Fruit fly (Drosophila melanogaster): ENCODE data around the gene CG6163.

CG6163 gene

DNA sequence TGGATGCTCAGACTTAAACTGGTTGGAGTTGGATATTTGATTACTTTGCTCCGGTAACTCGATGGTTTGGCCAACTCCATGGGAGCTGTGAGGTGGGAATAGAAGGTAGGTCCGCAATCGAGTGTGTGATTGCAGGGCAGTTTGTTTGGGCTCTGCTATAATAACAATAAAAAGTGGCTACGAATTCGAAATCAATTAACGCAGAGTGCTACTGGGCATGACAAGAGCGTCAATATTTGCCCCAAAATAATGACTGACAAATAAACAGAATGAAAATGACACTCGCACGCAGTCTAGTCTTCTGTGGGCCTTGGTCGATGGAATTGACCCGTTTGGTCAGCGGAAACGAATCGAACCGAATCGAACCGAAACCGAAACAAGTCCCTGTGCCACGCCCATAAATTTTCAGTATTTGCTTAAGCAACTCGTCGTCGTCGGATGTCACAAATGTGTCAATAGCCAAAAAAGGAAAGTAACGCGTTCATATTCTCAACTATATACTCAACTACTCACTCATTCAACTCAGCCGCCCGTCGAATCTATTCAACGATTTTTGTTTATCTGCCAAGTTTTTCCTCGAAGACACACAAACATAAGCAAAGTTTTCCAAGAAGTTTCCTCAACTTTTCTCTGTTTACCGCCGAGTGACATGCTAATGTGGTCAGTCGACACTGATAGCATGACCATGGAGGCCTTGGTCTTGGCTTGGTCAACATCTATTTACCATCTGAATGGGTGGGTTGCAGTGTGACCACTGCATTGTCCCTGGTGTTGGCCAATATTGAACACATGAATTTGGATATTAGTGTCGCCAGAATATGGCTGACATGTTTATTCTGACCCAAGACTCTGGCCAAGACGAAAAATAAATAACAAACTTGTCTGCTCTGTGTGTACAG is 9.0 kb downstream of the CG6163 start:
- TF ChIP-seq noc (tag; optimal IDR thresholded peaks at IDR 0.05): no peak

- TF ChIP-seq noc (tag; optimal IDR thresholded peaks at IDR 0.05): peak; percentile 40
Measured at dm6 chr3L:11354298-11354757, 10.4 kb downstream of the CG6163 start.

DNA sequence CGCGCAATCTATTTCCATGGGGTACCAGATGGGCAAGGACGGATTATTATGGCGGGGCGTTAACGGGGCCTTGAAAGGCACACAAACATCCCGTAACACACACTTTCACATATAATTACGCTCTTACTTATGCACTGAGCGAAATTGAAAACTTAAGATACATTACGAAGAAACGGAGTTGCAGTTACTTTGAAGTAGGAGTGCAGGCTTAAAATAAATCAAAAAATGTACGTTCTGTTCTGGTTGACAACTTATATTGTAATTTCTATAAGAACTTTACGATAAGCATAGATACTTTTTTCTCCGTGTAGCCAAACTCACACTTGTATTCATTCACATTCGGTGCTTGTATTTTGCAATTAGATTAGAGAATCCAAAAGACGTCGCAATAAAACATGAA is 11.7 kb downstream of the CG6163 start:
- peak; percentile 99 for TF ChIP-seq noc (tag; optimal IDR thresholded peaks at IDR 0.05)

- TF ChIP-seq noc (tag; optimal IDR thresholded peaks at IDR 0.05): no peak
Measured at dm6 chr3L:11351715-11352114, 13.0 kb downstream of the CG6163 start.

DNA sequence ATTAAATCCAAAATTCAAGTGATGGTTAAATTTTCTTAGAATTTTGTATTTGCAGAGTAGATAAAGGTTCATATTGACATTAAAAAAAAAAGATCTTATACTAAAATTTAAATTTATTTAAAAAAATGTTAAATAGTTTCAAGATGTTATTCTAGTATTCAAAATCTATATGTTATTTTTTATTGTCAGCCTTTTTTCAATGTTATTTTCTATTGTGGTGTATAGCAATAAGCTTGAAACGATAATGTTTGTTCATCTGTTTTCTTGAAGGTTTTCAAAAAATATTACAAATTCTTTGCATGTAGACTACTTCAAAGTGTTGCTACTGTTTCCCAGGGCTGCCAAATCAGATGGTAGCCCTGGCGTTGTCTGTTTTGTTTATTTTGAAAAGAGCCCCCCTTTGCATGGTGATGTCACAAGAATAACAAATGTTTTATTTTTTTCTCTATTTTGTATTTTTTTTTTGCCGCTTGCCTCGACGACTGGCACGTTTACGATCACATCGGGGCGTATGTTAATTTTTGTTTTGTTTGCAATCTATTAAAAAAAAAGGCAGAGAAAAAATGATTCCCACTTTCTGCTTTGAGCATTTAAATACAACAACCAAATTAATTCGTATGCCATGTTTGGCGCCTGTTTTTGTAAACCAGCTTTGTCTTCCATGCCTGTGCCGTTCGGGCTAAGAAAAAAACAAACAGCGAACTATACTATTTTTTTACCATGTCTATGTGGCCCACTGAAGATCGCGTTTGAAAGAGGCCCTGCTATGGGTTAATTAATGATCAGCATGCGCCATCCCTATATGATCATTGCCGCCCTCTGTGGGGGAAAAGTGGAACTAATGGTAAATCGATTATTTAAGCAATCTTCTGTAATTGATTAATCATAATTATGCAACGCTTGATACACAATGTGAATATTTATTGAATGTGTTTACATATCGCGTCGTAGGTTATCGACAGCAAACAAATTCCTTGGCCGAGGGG is 13.7 kb downstream of the CG6163 start:
- TF ChIP-seq noc (tag; optimal IDR thresholded peaks at IDR 0.05): peak; percentile 71

dm6 chr3L:11349908-11350405 is 14.7 kb downstream of the CG6163 start:
- TF ChIP-seq noc (tag; optimal IDR thresholded peaks at IDR 0.05): peak; percentile 97

dm6 chr3L:11348971-11349907 is 15.4 kb downstream of the CG6163 start:
- peak; percentile 98 for TF ChIP-seq noc (tag; optimal IDR thresholded peaks at IDR 0.05)

- TF ChIP-seq noc (tag; optimal IDR thresholded peaks at IDR 0.05): peak; percentile 56
Measured at dm6 chr3L:11346980-11347379, 17.7 kb downstream of the CG6163 start.

dm6 chr3L:11345536-11345935 is 19.1 kb downstream of the CG6163 start:
- TF ChIP-seq noc (tag; optimal IDR thresholded peaks at IDR 0.05): no peak

- no peak for TF ChIP-seq noc (tag; optimal IDR thresholded peaks at IDR 0.05)
Measured at dm6 chr3L:11344485-11345270, 20.0 kb downstream of the CG6163 start.

dm6 chr3L:11343633-11344210 is 21.0 kb downstream of the CG6163 start:
- TF ChIP-seq noc (tag; optimal IDR thresholded peaks at IDR 0.05): no peak

DNA sequence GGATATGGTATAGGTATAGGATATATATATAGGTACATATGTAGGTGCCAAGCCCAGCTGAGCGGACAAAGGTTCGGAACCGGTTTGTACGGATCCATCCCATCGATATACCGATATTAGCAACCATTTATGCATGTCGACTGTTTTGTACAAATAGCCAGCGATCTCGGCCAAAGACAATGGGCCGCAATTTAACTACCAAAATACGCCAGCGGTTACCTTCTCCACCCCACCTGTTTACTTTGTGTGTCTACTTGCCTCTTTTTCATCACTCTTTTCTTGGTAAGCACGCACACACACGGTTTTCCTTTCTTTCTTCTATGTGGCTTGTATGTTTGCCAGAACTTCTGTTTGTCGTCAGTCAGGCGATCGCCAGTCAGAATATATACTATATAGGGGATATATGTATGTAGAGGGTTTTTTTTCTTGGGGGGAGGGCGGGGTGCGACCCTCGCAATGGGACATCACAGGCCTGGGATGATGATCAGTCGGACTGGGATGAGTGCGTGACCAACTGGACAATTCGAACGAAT is 22.1 kb downstream of the CG6163 start:
- TF ChIP-seq noc (tag; optimal IDR thresholded peaks at IDR 0.05): no peak

DNA sequence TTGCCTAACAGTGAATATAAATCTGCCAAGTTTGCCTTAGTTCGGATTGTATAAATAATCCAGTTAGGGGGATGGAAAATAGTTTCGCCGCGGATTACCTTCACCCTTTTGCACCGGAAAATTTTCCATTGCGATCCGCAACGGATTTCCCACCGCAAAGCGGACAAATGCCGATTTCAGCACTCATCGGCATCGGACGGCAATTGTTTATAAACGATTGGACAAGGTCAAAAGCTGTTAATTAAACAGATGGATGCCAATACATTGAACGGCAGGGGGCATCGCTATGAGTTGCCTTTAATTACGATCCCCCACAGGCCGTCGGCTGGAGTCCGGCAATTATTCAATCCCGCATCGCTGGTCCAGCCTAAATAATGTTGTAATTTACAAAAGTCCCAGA is 22.8 kb downstream of the CG6163 start:
- TF ChIP-seq noc (tag; optimal IDR thresholded peaks at IDR 0.05): no peak

dm6 chr3L:11339276-11339675 is 25.4 kb downstream of the CG6163 start:
- TF ChIP-seq noc (tag; optimal IDR thresholded peaks at IDR 0.05): no peak
